Fruit fly (Drosophila melanogaster) whole organism, embryonic: ENCODE measurements around the gene CG9117.

ENCODE experiments used
- Asciz ChIP-seq: fragments of 200-800 bp; sonication (Bioruptor generic); optimal IDR thresholded peaks from 2 replicates; lab custom pipeline; 2017; ENCODE audit warnings: missing biosample characterization, mild to moderate bottlenecking, missing genetic modification characterization, missing genetic modification reagents
- B-H2 ChIP-seq: fragments of 200-800 bp; sonication (Bioruptor generic); optimal IDR thresholded peaks from 2 replicates; lab custom pipeline; 2018; ENCODE audit warnings: missing biosample characterization, mild to moderate bottlenecking, missing genetic modification characterization
- Blimp-1 ChIP-seq: fragments of 200-800 bp; sonication (Bioruptor generic); optimal IDR thresholded peaks from 3 replicates; lab custom pipeline; 2018; ENCODE audit warnings: missing biosample characterization, missing genetic modification characterization, mild to moderate bottlenecking, moderate library complexity, missing genetic modification reagents
- Bteb2 ChIP-seq: fragments of 200-800 bp; sonication (Bioruptor generic); optimal IDR thresholded peaks from 2 replicates; lab custom pipeline; 2016; ENCODE audit warnings: missing biosample characterization, missing genetic modification characterization
- CG13624 ChIP-seq: fragments of 200-800 bp; sonication (Bioruptor generic); optimal IDR thresholded peaks from 2 replicates; lab custom pipeline; 2016; ENCODE audit warnings: missing biosample characterization, missing genetic modification characterization
- CG14441 ChIP-seq: fragments of 200-800 bp; sonication (Bioruptor generic); IDR thresholded peaks from 2 replicates; pipeline ENCODE4 v1.3.6; 2022; ENCODE audit warnings: missing biosample characterization, missing genetic modification characterization
- CG17361 ChIP-seq: fragments of 200-800 bp; sonication (Bioruptor generic); IDR thresholded peaks from 3 replicates; pipeline ENCODE4 v1.3.6; 2022; ENCODE audit warnings: missing biosample characterization, missing genetic modification characterization
- CG17802 ChIP-seq: fragments of 200-800 bp; sonication (Bioruptor generic); optimal IDR thresholded peaks from 2 replicates; lab custom pipeline; 2018; ENCODE audit warnings: missing biosample characterization, mild to moderate bottlenecking, missing genetic modification characterization, moderate library complexity
- CG2889 ChIP-seq: fragments of 200-800 bp; sonication (Bioruptor generic); IDR thresholded peaks from 3 replicates; pipeline ENCODE4 v1.3.6; 2022; ENCODE audit warnings: missing biosample characterization, missing genetic modification characterization
- CG33557 ChIP-seq: fragments of 200-800 bp; sonication (Bioruptor generic); optimal IDR thresholded peaks from 2 replicates; lab custom pipeline; 2019; ENCODE audit warnings: missing biosample characterization, mild to moderate bottlenecking, missing genetic modification characterization, moderate library complexity
- CG42726 ChIP-seq: fragments of 200-800 bp; sonication (Bioruptor generic); IDR thresholded peaks from 2 replicates; pipeline ENCODE4 v1.3.6; 2022; ENCODE audit warnings: missing biosample characterization, missing genetic modification characterization; ENCODE audit not compliant: partially characterized antibody
- CG4854 ChIP-seq: fragments of 200-800 bp; sonication (Bioruptor generic); optimal IDR thresholded peaks from 2 replicates; lab custom pipeline; 2016; ENCODE audit warnings: missing biosample characterization, missing genetic modification characterization, inconsistent platforms
- CG6654 ChIP-seq: fragments of 200-800 bp; sonication (Bioruptor generic); optimal IDR thresholded peaks from 2 replicates; lab custom pipeline; 2017; ENCODE audit warnings: missing biosample characterization, mild to moderate bottlenecking, missing genetic modification characterization
- CG6813 ChIP-seq: fragments of 200-800 bp; sonication (Bioruptor generic); optimal IDR thresholded peaks from 2 replicates; lab custom pipeline; 2017; ENCODE audit warnings: missing biosample characterization, missing genetic modification characterization, mild to moderate bottlenecking, moderate library complexity, missing genetic modification reagents
- CG7372 ChIP-seq: fragments of 200-800 bp; sonication (Bioruptor generic); IDR thresholded peaks from 2 replicates; pipeline ENCODE4 v1.3.6; 2022; ENCODE audit warnings: missing biosample characterization, missing genetic modification characterization
- CG9437 ChIP-seq: fragments of 200-800 bp; sonication (Bioruptor generic); optimal IDR thresholded peaks from 2 replicates; lab custom pipeline; 2018; ENCODE audit warnings: missing biosample characterization, mild to moderate bottlenecking, missing genetic modification characterization
- Doc3 ChIP-seq: fragments of 200-800 bp; sonication (Bioruptor generic); IDR thresholded peaks from 3 replicates; pipeline ENCODE4 v1.3.6; 2022; ENCODE audit warnings: missing biosample characterization, missing genetic modification characterization; ENCODE audit not compliant: partially characterized antibody
- Drgx ChIP-seq: fragments of 200-800 bp; sonication (Bioruptor generic); IDR thresholded peaks from 2 replicates; pipeline ENCODE4 v1.3.6; 2022; ENCODE audit warnings: missing biosample characterization, missing genetic modification characterization
- Gsc ChIP-seq: fragments of 200-800 bp; sonication (Bioruptor generic); IDR thresholded peaks from 2 replicates; pipeline ENCODE4 v1.3.6; 2022; ENCODE audit warnings: missing biosample characterization, missing genetic modification characterization
- H15 ChIP-seq: fragments of 200-800 bp; sonication (Bioruptor generic); IDR thresholded peaks from 3 replicates; pipeline ENCODE4 v1.3.6; 2022; ENCODE audit warnings: missing biosample characterization, missing genetic modification characterization
- HLHmδ ChIP-seq: fragments of 200-800 bp; sonication (Bioruptor generic); optimal IDR thresholded peaks from 2 replicates; lab custom pipeline; 2018; ENCODE audit warnings: missing biosample characterization, mild to moderate bottlenecking, missing genetic modification characterization, moderate library complexity
- Hey ChIP-seq: fragments of 200-800 bp; sonication (Bioruptor generic); optimal IDR thresholded peaks from 3 replicates; lab custom pipeline; 2018; ENCODE audit warnings: missing biosample characterization, mild to moderate bottlenecking, missing genetic modification characterization
- Lim3 ChIP-seq: fragments of 200-800 bp; sonication (Bioruptor generic); IDR thresholded peaks from 2 replicates; pipeline ENCODE4 v1.3.6; 2022; ENCODE audit warnings: missing biosample characterization, missing genetic modification characterization
- Mes4 ChIP-seq: fragments of 200-800 bp; sonication (Bioruptor generic); optimal IDR thresholded peaks from 2 replicates; lab custom pipeline; 2016; ENCODE audit warnings: missing biosample characterization, missing genetic modification characterization
- Myb ChIP-seq: fragments of 200-800 bp; sonication (Bioruptor generic); optimal IDR thresholded peaks from 2 replicates; lab custom pipeline; 2016; ENCODE audit warnings: missing biosample characterization, missing genetic modification characterization
- NC2β ChIP-seq: fragments of 200-800 bp; sonication (Bioruptor generic); optimal IDR thresholded peaks from 2 replicates; lab custom pipeline; 2016; ENCODE audit warnings: missing biosample characterization, missing genetic modification characterization
- NFAT ChIP-seq: fragments of 200-800 bp; sonication (Bioruptor generic); IDR thresholded peaks from 2 replicates; pipeline ENCODE4 v1.3.6; 2022; ENCODE audit warnings: missing biosample characterization, missing genetic modification characterization
- NfI ChIP-seq: fragments of 200-800 bp; sonication (Bioruptor generic); optimal IDR thresholded peaks from 3 replicates; lab custom pipeline; 2018; ENCODE audit warnings: missing biosample characterization, mild to moderate bottlenecking, missing genetic modification characterization, moderate library complexity
- Scr ChIP-seq: fragments of 200-800 bp; sonication (Bioruptor generic); IDR thresholded peaks from 2 replicates; pipeline ENCODE4 v1.3.6; 2022; ENCODE audit warnings: missing biosample characterization, missing genetic modification characterization; ENCODE audit not compliant: partially characterized antibody
- Side ChIP-seq: fragments of 200-800 bp; sonication (Bioruptor generic); optimal IDR thresholded peaks from 2 replicates; lab custom pipeline; 2016; ENCODE audit warnings: missing biosample characterization, missing genetic modification characterization
- YL-1 ChIP-seq: fragments of 200-800 bp; sonication (Bioruptor generic); optimal IDR thresholded peaks from 3 replicates; lab custom pipeline; 2017; ENCODE audit warnings: missing biosample characterization, mild to moderate bottlenecking, missing genetic modification characterization
- al ChIP-seq: fragments of 200-800 bp; sonication (Bioruptor generic); IDR thresholded peaks from 2 replicates; pipeline ENCODE4 v1.3.6; 2022; ENCODE audit warnings: missing biosample characterization, missing genetic modification characterization
- chif ChIP-seq, 2 experiments: fragments of 200-800 bp; sonication (Bioruptor generic); optimal IDR thresholded peaks; 3 replicates each; lab custom pipeline; 2016; ENCODE audit warnings: missing biosample characterization in 2 of 2, missing genetic modification characterization in 2 of 2
- crol ChIP-seq: fragments of 200-800 bp; sonication (Bioruptor generic); IDR thresholded peaks from 2 replicates; pipeline ENCODE4 v1.3.6; 2022; ENCODE audit warnings: missing biosample characterization, missing genetic modification characterization
- cwo ChIP-seq: fragments of 200-800 bp; sonication (Bioruptor generic); optimal IDR thresholded peaks from 3 replicates; lab custom pipeline; 2017; ENCODE audit warnings: missing biosample characterization, missing genetic modification characterization, mild to moderate bottlenecking, moderate library complexity, missing genetic modification reagents
- danr ChIP-seq: fragments of 200-800 bp; sonication (Bioruptor generic); IDR thresholded peaks from 2 replicates; pipeline ENCODE4 v1.3.6; 2022; ENCODE audit warnings: missing biosample characterization, missing genetic modification characterization
- dmrt99B ChIP-seq: fragments of 200-800 bp; sonication (Bioruptor generic); optimal IDR thresholded peaks from 2 replicates; lab custom pipeline; 2018; ENCODE audit warnings: missing biosample characterization, mild to moderate bottlenecking, missing genetic modification characterization, moderate library complexity
- eyg ChIP-seq: fragments of 200-800 bp; sonication (Bioruptor generic); optimal IDR thresholded peaks from 3 replicates; lab custom pipeline; 2016; ENCODE audit warnings: missing biosample characterization, missing genetic modification characterization
- grau ChIP-seq: fragments of 200-800 bp; optimal IDR thresholded peaks from 3 replicates; lab custom pipeline; 2019; ENCODE audit warnings: missing biosample characterization, mild to moderate bottlenecking, missing genetic modification characterization, moderate library complexity
- lbe ChIP-seq: fragments of 200-800 bp; sonication (Bioruptor generic); optimal IDR thresholded peaks from 2 replicates; lab custom pipeline; 2016; ENCODE audit warnings: missing biosample characterization, mild to moderate bottlenecking, missing genetic modification characterization
- mld ChIP-seq: fragments of 200-800 bp; sonication (Bioruptor generic); IDR thresholded peaks from 3 replicates; pipeline ENCODE4 v1.3.6; 2022; ENCODE audit warnings: missing biosample characterization, missing genetic modification characterization; ENCODE audit not compliant: partially characterized antibody
- oc ChIP-seq: fragments of 200-800 bp; sonication (Bioruptor generic); optimal IDR thresholded peaks from 2 replicates; lab custom pipeline; 2018; ENCODE audit warnings: missing biosample characterization, mild to moderate bottlenecking, missing genetic modification characterization, moderate library complexity
- prd ChIP-seq, 3 experiments: fragments of >200 bp in 2 of 3; fragments of 200-800 bp in 1 of 3; sonication (Bioruptor generic) in 1 of 3; optimal IDR thresholded peaks in 2 of 3; IDR thresholded peaks in 1 of 3; 2 replicates in 2 of 3; 3 replicates in 1 of 3; pipeline versions ENCODE4 v1.3.6 to Lab custom; 2017 to 2022; ENCODE audit warnings: missing biosample characterization in 1 of 3, missing genetic modification characterization in 1 of 3
- sens ChIP-seq: fragments of 200-800 bp; sonication (Bioruptor generic); peaks from one replicate; lab custom pipeline; 2016; ENCODE audit warnings: missing biosample characterization, missing genetic modification characterization
- sim ChIP-seq: fragments of 200-800 bp; sonication (Bioruptor generic); IDR thresholded peaks from 2 replicates; pipeline ENCODE4 v1.3.6; 2022; ENCODE audit warnings: missing biosample characterization, missing genetic modification characterization
- sqz ChIP-seq: fragments of 200-800 bp; sonication (Bioruptor generic); optimal IDR thresholded peaks from 3 replicates; lab custom pipeline; 2018; ENCODE audit warnings: missing biosample characterization, mild to moderate bottlenecking, missing genetic modification characterization
- tio ChIP-seq: fragments of 200-800 bp; sonication (Bioruptor generic); optimal IDR thresholded peaks from 2 replicates; lab custom pipeline; 2017; ENCODE audit warnings: missing biosample characterization, missing genetic modification characterization, inconsistent platforms
- ttk ChIP-seq: fragments of 200-800 bp; sonication (Bioruptor generic); IDR thresholded peaks from 2 replicates; pipeline ENCODE4 v2.1.2; 2022; ENCODE audit warnings: missing biosample characterization, missing genetic modification characterization
- vfl ChIP-seq: fragments of 200-800 bp; sonication (Bioruptor generic); optimal IDR thresholded peaks from 2 replicates; lab custom pipeline; 2016; ENCODE audit warnings: missing biosample characterization, missing genetic modification characterization
- yki ChIP-seq: fragments of >200 bp; optimal IDR thresholded peaks from 3 replicates; lab custom pipeline; 2018

The CG9117 gene

dm6 chr2L:5998383-5998782 lies 39.3 kb downstream of the CG9117 start:
- TF ChIP-seq lbe (GFP tag; lab: Kevin White, UChicago), result no peak
- TF ChIP-seq sqz, result peak; percentile 0
- TF ChIP-seq H15 (GFP tag; lab: Robert Waterston, UW), result no peak
- no peak for TF ChIP-seq CG33557 (GFP tag; lab: Kevin White, UChicago)
- peak; percentile 58 for TF ChIP-seq crol (GFP tag; lab: Robert Waterston, UW)
- TF ChIP-seq CG42726 (GFP tag; lab: Robert Waterston, UW), result no peak
- no peak for TF ChIP-seq Side (GFP tag; lab: Kevin White, UChicago)
- TF ChIP-seq NFAT (GFP tag; lab: Robert Waterston, UW), result no peak
- TF ChIP-seq Scr (GFP tag; lab: Robert Waterston, UW), result no peak
- TF ChIP-seq CG6813 (GFP tag; lab: Kevin White, UChicago), result no peak
- TF ChIP-seq sens, result peak; percentile 63
- no peak for TF ChIP-seq B-H2
- TF ChIP-seq Gsc, result no peak
- no peak for TF ChIP-seq Hey
- TF ChIP-seq CG4854 (GFP tag; lab: Kevin White, UChicago), result no peak
- no peak for TF ChIP-seq CG14441 (GFP tag; lab: Robert Waterston, UW)
- no peak for TF ChIP-seq CG9437 (GFP tag; lab: Kevin White, UChicago)
- no peak for TF ChIP-seq al (GFP tag; lab: Robert Waterston, UW)
- TF ChIP-seq, all 482 proteins: peak for 3

dm6 chr2L:5997609-5998229 lies 40.0 kb downstream of the CG9117 start:
- peak; percentile 39 for TF ChIP-seq YL-1 (GFP tag; lab: Kevin White, UChicago)
- TF ChIP-seq CG2889 (GFP tag; lab: Robert Waterston, UW), result no peak
- TF ChIP-seq Mes4 (GFP tag; lab: Kevin White, UChicago), result peak; percentile 51
- no peak for TF ChIP-seq dmrt99B (tag; lab: Kevin White, UChicago)
- TF ChIP-seq Doc3 (GFP tag; lab: Robert Waterston, UW), result no peak
- TF ChIP-seq Asciz, result peak; percentile 79
- TF ChIP-seq sim (GFP tag; lab: Robert Waterston, UW), result no peak
- no peak for TF ChIP-seq Bteb2 (GFP tag; lab: Kevin White, UChicago)
- no peak for TF ChIP-seq chif (GFP tag; optimal IDR thresholded peaks at IDR 0.05; lab: Kevin White, UChicago)
- no peak for TF ChIP-seq yki (lab: Kevin White, UChicago)
- peak; percentile 53 for TF ChIP-seq NfI (GFP tag; lab: Kevin White, UChicago)
- peak; percentile 18 for TF ChIP-seq oc (tag; lab: Kevin White, UChicago)
- no peak for TF ChIP-seq CG17802
- TF ChIP-seq eyg, result peak; percentile 5
- no peak for TF ChIP-seq Blimp-1 (GFP tag; lab: Kevin White, UChicago)
- TF ChIP-seq mld (GFP tag; lab: Robert Waterston, UW), result no peak
- no peak for TF ChIP-seq ttk (GFP tag; lab: Robert Waterston, UW)
- TF ChIP-seq prd (optimal IDR thresholded peaks at IDR 0.05; lab: Kevin White, UChicago), result no peak
- TF ChIP-seq prd (GFP tag; IDR thresholded peaks at IDR 0.05; lab: Robert Waterston, UW), result no peak
- no peak for TF ChIP-seq CG6654 (GFP tag; lab: Kevin White, UChicago)
- no peak for TF ChIP-seq Lim3 (GFP tag; lab: Robert Waterston, UW)
- no peak for TF ChIP-seq tio (GFP tag; lab: Kevin White, UChicago)
- TF ChIP-seq NC2β (GFP tag; lab: Kevin White, UChicago), result no peak
- no peak for TF ChIP-seq cwo (GFP tag; lab: Kevin White, UChicago)
- TF ChIP-seq CG17361 (GFP tag; lab: Robert Waterston, UW), result peak; percentile 30; the same call in 1 of the 3 replicates
- TF ChIP-seq CG7372 (GFP tag; lab: Robert Waterston, UW), result no peak
- TF ChIP-seq CG13624, result peak; percentile 3
- no peak for TF ChIP-seq Myb (GFP tag; lab: Kevin White, UChicago)
- TF ChIP-seq grau (tag; lab: Kevin White, UChicago), result peak; percentile 34
- TF ChIP-seq vfl, result no peak
- 0 out of 2 replicates have a peak, but pooled peaks have one; percentile 11 for TF ChIP-seq NFAT (GFP tag; lab: Robert Waterston, UW)
- TF ChIP-seq HLHmδ (GFP tag; lab: Kevin White, UChicago), result peak; percentile 68
- no peak for TF ChIP-seq danr
- TF ChIP-seq Drgx, result no peak
